Fruit fly (Drosophila melanogaster): ENCODE data around the gene Aduk.
A peak's percentile ranks its signal among the peaks of the same experiment; 100 is the strongest.

Gene Aduk

dm6 chr3R:9349267-9349820 lies 14.8 kb upstream of the Aduk start (continued):
- peak; percentile 17 for TF ChIP-seq pros (GFP tag; optimal IDR thresholded peaks at IDR 0.05)
- TF ChIP-seq D19A (tag; optimal IDR thresholded peaks at IDR 0.05) = peak; percentile 6
- peak; percentile 81 for TF ChIP-seq sens (GFP tag)
- TF ChIP-seq Xrp1 (GFP tag; IDR thresholded peaks at IDR 0.05) = peak; percentile 21; the same call in 1 of the 2 replicates
- TF ChIP-seq CG9727 (GFP tag; optimal IDR thresholded peaks at IDR 0.05) = peak; percentile 9
- TF ChIP-seq Bdp1 (GFP tag; optimal IDR thresholded peaks at IDR 0.05) = no peak

- TF ChIP-seq Oli (tag; optimal IDR thresholded peaks at IDR 0.05) (no peak), nom (GFP tag; optimal IDR thresholded peaks at IDR 0.05) (peak; percentile 18), E2f2 (GFP tag; IDR thresholded peaks at IDR 0.05) (0 out of 2 replicates have a peak, but pooled peaks have one; percentile 3)
Observed at dm6 chr3R:9348379-9348721, 13.8 kb upstream of the Aduk start.

dm6 chr3R:9347702-9348378 lies 13.3 kb upstream of the Aduk start:
- TF ChIP-seq CG4820 (GFP tag; optimal IDR thresholded peaks at IDR 0.05) (no peak), tap (tag; optimal IDR thresholded peaks at IDR 0.05) (no peak), Trl (optimal IDR thresholded peaks at IDR 0.05) (peak in 1 of 2 experiments; percentile 11), Trl (GFP tag; optimal IDR thresholded peaks at IDR 0.05) (no peak), CG2678 (tag; optimal IDR thresholded peaks at IDR 0.05) (peak; percentile 20), wor (GFP tag; IDR thresholded peaks at IDR 0.05) (no peak), CG17568 (GFP tag; optimal IDR thresholded peaks at IDR 0.05) (peak; percentile 40), E2f2 (GFP tag; IDR thresholded peaks at IDR 0.05) (peak; percentile 10; the same call in 1 of the 2 replicates), gfzf (GFP tag; optimal IDR thresholded peaks at IDR 0.05) (no peak), HHEX (GFP tag; optimal IDR thresholded peaks at IDR 0.05) (no peak), ATbp (GFP tag; optimal IDR thresholded peaks at IDR 0.05) (no peak), gro (GFP tag; optimal IDR thresholded peaks at IDR 0.05) (no peak), Rx (GFP tag; IDR thresholded peaks at IDR 0.05) (0 out of 2 replicates have a peak, but pooled peaks have one; percentile 7), CG11456 (GFP tag; IDR thresholded peaks at IDR 0.05) (no peak), CG8478 (optimal IDR thresholded peaks at IDR 0.05) (no peak), NfI (GFP tag; optimal IDR thresholded peaks at IDR 0.05) (no peak), cad (GFP tag; optimal IDR thresholded peaks at IDR 0.05) (no peak), prd (optimal IDR thresholded peaks at IDR 0.05) (no peak), prd (GFP tag; IDR thresholded peaks at IDR 0.05) (peak; percentile 48; the same call in 2 of the 3 replicates), fru (optimal IDR thresholded peaks at IDR 0.05) (no peak), CG3995 (GFP tag; optimal IDR thresholded peaks at IDR 0.05) (no peak), CG3065 (GFP tag; optimal IDR thresholded peaks at IDR 0.05) (no peak), chinmo (GFP tag; IDR thresholded peaks at IDR 0.05; ENCODE audit: partially characterized antibody) (no peak), dpn (GFP tag; optimal IDR thresholded peaks at IDR 0.05) (no peak), fd102C (GFP tag; optimal IDR thresholded peaks at IDR 0.05) (no peak), CG12769 (tag; optimal IDR thresholded peaks at IDR 0.05) (no peak), CG4404 (GFP tag; IDR thresholded peaks at IDR 0.05) (peak; percentile 44; the same call in 1 of the 2 replicates), CG17361 (GFP tag; IDR thresholded peaks at IDR 0.05) (peak; percentile 37; the same call in 1 of the 3 replicates), CG12659 (GFP tag; optimal IDR thresholded peaks at IDR 0.05) (no peak), CG13424 (tag; optimal IDR thresholded peaks at IDR 0.05) (no peak), ci (GFP tag; IDR thresholded peaks at IDR 0.05) (0 out of 3 replicates have a peak, but pooled peaks have one; percentile 13), Hey (tag; optimal IDR thresholded peaks at IDR 0.05) (no peak), Doc2 (GFP tag; IDR thresholded peaks at IDR 0.05) (no peak), CG9817 (tag; optimal IDR thresholded peaks at IDR 0.05) (no peak), Tbp (GFP tag; optimal IDR thresholded peaks at IDR 0.05) (no peak), dysf (GFP tag; IDR thresholded peaks at IDR 0.05) (no peak), Lpt (GFP tag; optimal IDR thresholded peaks at IDR 0.05) (no peak), Dbx (GFP tag; IDR thresholded peaks at IDR 0.05) (no peak), zfh2 (GFP tag; optimal IDR thresholded peaks at IDR 0.05) (no peak), Nf-YB (GFP tag; optimal IDR thresholded peaks at IDR 0.05) (no peak)

Data from whole organism, embryonic.